Worm (Caenorhabditis elegans): ENCODE data around the gene cutl-25.

ce11 chrIII:3063084-3063483 lies 16.1 kb upstream of the cutl-25 start:
- TF ChIP-seq sup-37 (GFP tag; optimal IDR thresholded peaks at IDR 0.05) (no peak), ceh-82 (tag; optimal IDR thresholded peaks at IDR 0.05) (no peak), nhr-76 (tag; optimal IDR thresholded peaks at IDR 0.05) (no peak), efl-3 (GFP tag; optimal IDR thresholded peaks at IDR 0.05) (no peak), tbx-2 (tag; optimal IDR thresholded peaks at IDR 0.05) (no peak), mdl-1 (tag; optimal IDR thresholded peaks at IDR 0.05) (no peak), ztf-11 (tag; optimal IDR thresholded peaks at IDR 0.05) (no peak)

All from whole organism, L1 larva.